Fruit fly (Drosophila melanogaster) whole organism, wandering third instar larva: Measurements from ENCODE around the gene CG5828.

ENCODE experiments used
- Abd-B ChIP-seq: fragments of >200 bp; optimal IDR thresholded peaks from 2 replicates; lab custom pipeline; 2017; ENCODE audit warnings: missing biosample characterization, missing genetic modification characterization
- CrebA ChIP-seq: fragments of 200-800 bp; sonication (Bioruptor generic); optimal IDR thresholded peaks from 2 replicates; lab custom pipeline; 2016; ENCODE audit warnings: missing biosample characterization, mild to moderate bottlenecking, missing genetic modification characterization, borderline replicate concordance
- Dif ChIP-seq: fragments of 200-275, 200-300 bp; sonication (Bioruptor generic); optimal IDR thresholded peaks from 2 replicates; lab custom pipeline; 2018; ENCODE audit warnings: missing biosample characterization, missing genetic modification characterization; ENCODE audit not compliant: partially characterized antibody
- GATAd ChIP-seq: sonication (Bioruptor generic); optimal IDR thresholded peaks from 2 replicates; lab custom pipeline; 2016; ENCODE audit warnings: missing biosample characterization, missing genetic modification characterization
- HLH106 ChIP-seq: fragments of 200-800 bp; optimal IDR thresholded peaks from 3 replicates; lab custom pipeline; 2019; ENCODE audit warnings: missing biosample characterization, mild to moderate bottlenecking, missing genetic modification characterization, moderate library complexity
- Hnf4 ChIP-seq: fragments of 200-800 bp; sonication (Bioruptor generic); optimal IDR thresholded peaks from 2 replicates; lab custom pipeline; 2016; ENCODE audit warnings: missing biosample characterization, mild to moderate bottlenecking, missing genetic modification characterization
- Hr78 ChIP-seq: fragments of >200 bp; optimal IDR thresholded peaks from 2 replicates; lab custom pipeline; 2017; ENCODE audit warnings: missing biosample characterization, missing genetic modification characterization
- Hr83 ChIP-seq: fragments of 200-300 bp; sonication (Bioruptor generic); optimal IDR thresholded peaks from 2 replicates; lab custom pipeline; 2016; ENCODE audit warnings: missing biosample characterization, mild to moderate bottlenecking, missing genetic modification characterization, moderate library complexity; ENCODE audit not compliant: poor library complexity, severe bottlenecking
- Jra ChIP-seq: sonication (Bioruptor generic); optimal IDR thresholded peaks from 2 replicates; lab custom pipeline; 2016; ENCODE audit warnings: missing biosample characterization, missing genetic modification characterization
- Myc ChIP-seq: fragments of >200 bp; optimal IDR thresholded peaks from 2 replicates; lab custom pipeline; 2017
- N ChIP-seq: fragments of >200 bp; optimal IDR thresholded peaks from 2 replicates; lab custom pipeline; 2018; ENCODE audit warnings: missing biosample characterization, missing external identifiers, missing genetic modification characterization
- OdsH ChIP-seq: fragments of 200-800 bp; sonication (Bioruptor generic); optimal IDR thresholded peaks from 2 replicates; lab custom pipeline; 2016; ENCODE audit warnings: missing biosample characterization, mild to moderate bottlenecking, missing genetic modification characterization
- Rel ChIP-seq, 2 experiments: fragments of 200-800 bp; sonication (Bioruptor generic) in 1 of 2; optimal IDR thresholded peaks; 2 replicates in 1 of 2; 3 replicates in 1 of 2; lab custom pipeline; 2016 to 2019; ENCODE audit warnings: mild to moderate bottlenecking in 2 of 2, missing biosample characterization in 2 of 2, missing genetic modification characterization in 2 of 2, moderate library complexity in 1 of 2
- Sp1 ChIP-seq: fragments of 200-800 bp; sonication (Bioruptor generic); optimal IDR thresholded peaks from 3 replicates; lab custom pipeline; 2019; ENCODE audit warnings: missing biosample characterization, mild to moderate bottlenecking, missing genetic modification characterization, moderate library complexity
- Vsx2 ChIP-seq: fragments of 200-300, 225-300 bp; sonication (Bioruptor generic); optimal IDR thresholded peaks from 2 replicates; lab custom pipeline; 2018; ENCODE audit warnings: missing biosample characterization, missing genetic modification characterization; ENCODE audit not compliant: partially characterized antibody
- br ChIP-seq: fragments of 200-800 bp; sonication (Bioruptor generic); optimal IDR thresholded peaks from 2 replicates; lab custom pipeline; 2016; ENCODE audit warnings: missing biosample characterization, missing genetic modification characterization
- brk ChIP-seq: fragments of 200-800 bp; sonication (Bioruptor generic); optimal IDR thresholded peaks from 2 replicates; lab custom pipeline; 2016; ENCODE audit warnings: missing biosample characterization, mild to moderate bottlenecking, missing genetic modification characterization
- dl ChIP-seq, 2 experiments: fragments of 175-275, 200-275 bp in 1 of 2; fragments of 200-275 bp in 1 of 2; sonication (Bioruptor generic); optimal IDR thresholded peaks; lab custom pipeline; 2018; ENCODE audit warnings: mild to moderate bottlenecking in 2 of 2, missing biosample characterization in 2 of 2, missing genetic modification characterization in 2 of 2, moderate library complexity in 2 of 2; ENCODE audit not compliant: partially characterized antibody in 2 of 2, insufficient read depth in 1 of 2
- dmrt93B ChIP-seq: fragments of 200-800 bp; sonication (Bioruptor generic); optimal IDR thresholded peaks from 2 replicates; lab custom pipeline; 2018; ENCODE audit warnings: missing biosample characterization, mild to moderate bottlenecking, missing genetic modification characterization
- dsf ChIP-seq: sonication (Bioruptor generic); optimal IDR thresholded peaks from 2 replicates; lab custom pipeline; 2016; ENCODE audit warnings: missing biosample characterization, missing genetic modification characterization, borderline replicate concordance
- foxo ChIP-seq, 2 experiments: fragments of 200-800 bp; sonication (Bioruptor generic); optimal IDR thresholded peaks; 2 replicates in 1 of 2; 3 replicates in 1 of 2; lab custom pipeline; 2016 to 2017; ENCODE audit warnings: missing biosample characterization in 2 of 2, missing genetic modification characterization in 2 of 2
- fru ChIP-seq: fragments of 200-800 bp; sonication (Bioruptor generic); optimal IDR thresholded peaks from 3 replicates; lab custom pipeline; 2016; ENCODE audit warnings: missing biosample characterization, mild to moderate bottlenecking, missing genetic modification characterization
- jim ChIP-seq: fragments of 175-275, 200-325 bp; sonication (Bioruptor generic); optimal IDR thresholded peaks from 2 replicates; lab custom pipeline; 2016; ENCODE audit warnings: missing biosample characterization, mild to moderate bottlenecking, missing genetic modification characterization
- pan ChIP-seq: fragments of >200 bp; optimal IDR thresholded peaks from 2 replicates; lab custom pipeline; 2017
- psq ChIP-seq: fragments of 200-800 bp; sonication (Bioruptor generic); optimal IDR thresholded peaks from 3 replicates; lab custom pipeline; 2017; ENCODE audit warnings: missing biosample characterization, mild to moderate bottlenecking, missing genetic modification characterization, moderate library complexity
- rgr ChIP-seq: fragments of 200-800 bp; sonication (Bioruptor generic); optimal IDR thresholded peaks from 3 replicates; lab custom pipeline; 2016; ENCODE audit warnings: missing biosample characterization, mild to moderate bottlenecking, missing genetic modification characterization
- sage ChIP-seq: fragments of 200-800 bp; sonication (Bioruptor generic); optimal IDR thresholded peaks from 2 replicates; lab custom pipeline; 2016; ENCODE audit warnings: missing biosample characterization, mild to moderate bottlenecking, missing genetic modification characterization
- sv ChIP-seq: fragments of 200-800 bp; sonication (Bioruptor generic); optimal IDR thresholded peaks from 3 replicates; lab custom pipeline; 2016; ENCODE audit warnings: missing biosample characterization, missing genetic modification characterization
- tai ChIP-seq: sonication (Bioruptor generic); optimal IDR thresholded peaks from 2 replicates; lab custom pipeline; 2016; ENCODE audit warnings: missing biosample characterization, missing genetic modification characterization
- woc ChIP-seq: sonication (Bioruptor generic); optimal IDR thresholded peaks from 2 replicates; lab custom pipeline; 2016; ENCODE audit warnings: missing biosample characterization, mild to moderate bottlenecking, missing genetic modification characterization

CG5828 gene

DNA sequence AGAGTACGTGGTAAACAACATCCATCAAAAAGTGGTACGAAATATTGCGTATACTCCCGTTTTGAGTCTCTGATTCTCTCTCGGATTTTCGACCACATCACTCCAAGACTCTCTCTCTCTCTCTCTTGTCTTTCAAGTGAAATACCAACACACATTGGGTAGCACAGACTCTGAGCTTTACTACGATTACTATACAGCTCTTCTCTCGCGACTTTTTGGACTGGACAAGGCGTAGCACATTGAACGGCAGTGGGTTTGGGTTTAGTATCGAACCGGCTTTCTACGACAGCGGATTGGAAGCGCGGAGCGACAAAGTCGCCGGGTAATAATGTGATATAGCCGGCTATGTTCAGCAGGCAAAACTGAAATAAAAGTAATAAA is 14.5 kb downstream of the CG5828 start:
- TF ChIP-seq dl (GFP tag; optimal IDR thresholded peaks at IDR 0.05; lab: Kevin White, UChicago; ENCODE audit: insufficient read depth in 1 of 2, partially characterized antibody in 2 of 2) (peak; percentile 85 to 96), Vsx2 (GFP tag; lab: Kevin White, UChicago) (peak; percentile 94), pan (lab: Kevin White, UChicago) (no peak), jim (peak; percentile 33), Hr83 (GFP tag; lab: Kevin White, UChicago) (peak; percentile 66), CrebA (GFP tag; lab: Kevin White, UChicago) (peak; percentile 79), brk (GFP tag; lab: Kevin White, UChicago) (peak; percentile 33), Dif (GFP tag; lab: Kevin White, UChicago) (peak; percentile 94), Jra (GFP tag; lab: Kevin White, UChicago) (no peak)

DNA sequence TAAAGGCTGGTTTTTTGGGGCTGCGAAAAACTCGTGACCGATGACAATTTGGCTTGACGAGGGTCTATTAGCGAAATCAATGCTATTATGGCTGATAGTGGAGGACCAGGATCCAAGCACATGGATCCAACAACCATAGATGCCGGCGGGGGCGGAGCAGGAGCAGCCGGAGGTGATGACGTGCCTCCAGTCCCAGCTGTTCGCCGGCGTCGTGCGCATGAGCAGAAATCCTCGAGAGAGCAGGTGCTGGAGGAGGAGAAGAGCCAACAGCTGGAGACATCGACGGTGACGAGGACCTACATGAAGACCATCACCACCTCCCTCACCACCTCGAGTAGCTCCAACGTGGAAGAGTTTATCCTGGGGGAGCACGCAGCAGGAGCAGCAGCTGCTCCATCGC is 15.3 kb downstream of the CG5828 start:
- TF ChIP-seq Hnf4 (GFP tag; lab: Kevin White, UChicago) (no peak), brk (GFP tag; lab: Kevin White, UChicago) (no peak), sv (no peak), HLH106 (tag; lab: Kevin White, UChicago) (no peak), Rel (GFP tag; optimal IDR thresholded peaks at IDR 0.05; lab: Kevin White, UChicago) (no peak), Rel (tag; optimal IDR thresholded peaks at IDR 0.05; lab: Kevin White, UChicago) (no peak), Abd-B (no peak), OdsH (GFP tag; lab: Kevin White, UChicago) (no peak)
- TF ChIP-seq, all 38 proteins: peak for 0

DNA sequence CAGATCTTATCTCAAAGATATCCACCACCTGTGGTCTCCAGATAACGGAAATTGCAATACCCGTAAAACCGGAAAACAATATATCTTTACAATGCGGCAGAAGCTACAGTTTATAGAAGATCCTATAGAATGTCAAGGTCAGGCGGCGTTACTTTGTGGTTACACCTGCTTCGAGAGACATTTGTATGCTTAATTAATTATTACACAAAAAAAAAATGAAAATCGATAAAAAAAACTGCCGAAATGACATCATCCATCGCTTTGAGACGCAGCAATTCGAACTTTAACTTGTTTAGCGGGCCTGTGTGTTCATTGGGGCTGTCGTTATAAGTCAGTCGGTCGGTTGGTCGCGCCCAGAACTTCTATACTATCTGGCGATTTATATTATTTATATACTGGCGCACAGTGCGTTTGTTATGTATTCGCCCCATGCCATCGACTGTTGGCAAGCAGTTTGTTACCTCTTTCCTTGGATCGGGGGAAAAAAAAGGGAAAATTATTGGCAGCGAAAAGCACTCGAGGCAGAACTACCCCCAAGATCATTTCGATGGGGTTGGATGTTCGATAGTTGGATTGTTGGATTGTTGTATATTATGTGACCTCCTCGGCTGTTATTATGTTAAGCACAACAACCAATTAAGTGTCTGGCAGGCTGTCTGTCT is 17.6 kb downstream of the CG5828 start:
- TF ChIP-seq dl (GFP tag; optimal IDR thresholded peaks at IDR 0.05; lab: Kevin White, UChicago; ENCODE audit: insufficient read depth in 1 of 2, partially characterized antibody in 2 of 2) (no peak), foxo (GFP tag; optimal IDR thresholded peaks at IDR 0.05; lab: Kevin White, UChicago) (no peak), HLH106 (tag; lab: Kevin White, UChicago) (no peak), Rel (GFP tag; optimal IDR thresholded peaks at IDR 0.05; lab: Kevin White, UChicago) (no peak), Rel (tag; optimal IDR thresholded peaks at IDR 0.05; lab: Kevin White, UChicago) (no peak)

DNA sequence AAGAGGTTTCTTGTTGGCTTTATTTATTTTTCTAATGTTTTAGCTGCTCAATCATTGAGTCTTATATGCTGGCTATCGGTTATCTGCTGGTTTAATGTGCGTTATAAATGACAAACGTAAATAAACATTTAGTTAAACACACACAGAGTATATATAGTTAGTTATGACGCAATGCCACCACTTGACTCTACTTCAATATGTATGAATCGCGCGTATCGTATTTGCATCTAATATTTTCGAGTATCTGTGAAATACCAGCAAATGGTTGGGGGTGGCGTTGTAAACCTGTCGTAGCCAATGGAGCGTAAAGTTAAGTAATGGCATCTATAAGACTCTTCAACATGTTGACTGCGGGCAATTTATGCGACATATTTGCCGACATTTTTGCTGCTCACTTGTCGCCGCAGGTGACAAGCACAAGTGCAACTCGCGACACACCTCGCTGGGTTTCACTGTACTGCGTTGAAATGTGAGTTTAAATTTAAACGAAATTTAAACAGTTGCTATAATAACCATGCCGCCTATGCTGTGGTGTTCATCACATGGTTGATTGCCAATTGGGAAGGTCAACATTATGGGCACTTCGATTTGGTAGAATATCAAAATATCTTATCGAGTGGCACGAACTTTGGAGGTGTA is 19.8 kb downstream of the CG5828 start:
- no peak for TF ChIP-seq dmrt93B (GFP tag; lab: Kevin White, UChicago)
- TF ChIP-seq sage (GFP tag; lab: Kevin White, UChicago), result no peak
- no peak for TF ChIP-seq Vsx2 (GFP tag; lab: Kevin White, UChicago)
- TF ChIP-seq Hr78 (GFP tag; lab: Kevin White, UChicago), result no peak
- TF ChIP-seq Sp1 (GFP tag; lab: Kevin White, UChicago), result no peak
- TF ChIP-seq, all 38 proteins: peak for 0

DNA sequence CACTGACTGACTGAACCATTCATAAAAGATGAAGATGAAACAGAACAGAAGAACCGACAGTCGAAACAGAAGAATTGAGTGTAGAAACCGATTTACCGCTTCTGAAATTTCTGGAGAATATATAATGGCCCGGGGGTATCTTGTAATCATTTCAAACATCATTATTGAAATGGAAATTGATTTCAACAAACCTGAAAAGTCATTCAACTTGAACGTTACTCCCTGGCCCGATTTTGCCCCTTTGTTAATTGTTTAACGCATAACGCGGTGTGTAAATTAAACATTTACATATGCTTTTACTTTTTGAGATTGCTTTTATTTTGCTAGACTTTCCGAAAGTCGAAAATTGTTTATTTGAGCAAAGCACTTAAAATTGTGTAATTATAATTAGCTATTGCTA is 21.1 kb downstream of the CG5828 start:
- TF ChIP-seq HLH106 (tag; lab: Kevin White, UChicago) (no peak), jim (no peak), tai (GFP tag; lab: Kevin White, UChicago) (no peak), N (GFP tag; lab: Kevin White, UChicago) (no peak), Rel (GFP tag; optimal IDR thresholded peaks at IDR 0.05; lab: Kevin White, UChicago) (no peak), Rel (tag; optimal IDR thresholded peaks at IDR 0.05; lab: Kevin White, UChicago) (no peak), br (no peak), dsf (no peak), dl (GFP tag; optimal IDR thresholded peaks at IDR 0.05; lab: Kevin White, UChicago; ENCODE audit: insufficient read depth in 1 of 2, partially characterized antibody in 2 of 2) (no peak), Myc (lab: Kevin White, UChicago) (no peak), Sp1 (GFP tag; lab: Kevin White, UChicago) (no peak), CrebA (GFP tag; lab: Kevin White, UChicago) (no peak), Abd-B (no peak), Dif (GFP tag; lab: Kevin White, UChicago) (no peak), rgr (no peak), sage (GFP tag; lab: Kevin White, UChicago) (no peak), woc (no peak), psq (no peak), GATAd (GFP tag; lab: Kevin White, UChicago) (no peak), Jra (GFP tag; lab: Kevin White, UChicago) (no peak), fru (no peak)
